Worm (Caenorhabditis elegans) whole organism, late embryonic: ENCODE measurements around the gene C09G5.13.

Source experiments
- C08G9.2 ChIP-seq: sonication (generic microtip); optimal IDR thresholded peaks from 2 replicates; lab custom pipeline; 2016; ENCODE audit warnings: mild to moderate bottlenecking, missing genetic modification characterization, moderate library complexity, missing compliant biosample characterization
- F13H6.1 ChIP-seq: sonication (generic microtip); optimal IDR thresholded peaks from 2 replicates; lab custom pipeline; 2016; ENCODE audit warnings: missing genetic modification characterization, missing compliant biosample characterization
- K02D7.2 ChIP-seq: sonication (generic microtip); optimal IDR thresholded peaks from 2 replicates; lab custom pipeline; 2017; ENCODE audit warnings: mild to moderate bottlenecking, missing genetic modification characterization, missing compliant biosample characterization
- K09A11.1 ChIP-seq: sonication (generic microtip); optimal IDR thresholded peaks from 2 replicates; lab custom pipeline; 2017; ENCODE audit warnings: antibody characterized with exemption, mild to moderate bottlenecking, missing genetic modification characterization, missing compliant biosample characterization; ENCODE audit not compliant: insufficient read depth
- Y22D7AL.16 ChIP-seq: sonication (generic microtip); optimal IDR thresholded peaks from 2 replicates; lab custom pipeline; 2016; ENCODE audit warnings: missing genetic modification characterization, missing compliant biosample characterization
- ahr-1 ChIP-seq: sonication (generic microtip); optimal IDR thresholded peaks from 2 replicates; lab custom pipeline; 2016; ENCODE audit warnings: missing genetic modification characterization, missing compliant biosample characterization
- ama-1 ChIP-seq: fragments of 150-350 bp; optimal IDR thresholded peaks from 2 replicates; lab custom pipeline; 2014
- ceh-14 ChIP-seq: sonication (generic microtip); optimal IDR thresholded peaks from 2 replicates; lab custom pipeline; 2016; ENCODE audit warnings: missing genotype, missing genetic modification characterization, missing compliant biosample characterization
- ceh-18 ChIP-seq: sonication (generic microtip); optimal IDR thresholded peaks from 2 replicates; lab custom pipeline; 2016; ENCODE audit warnings: missing genetic modification characterization, missing compliant biosample characterization
- ceh-2 ChIP-seq: sonication (generic microtip); optimal IDR thresholded peaks from 2 replicates; lab custom pipeline; 2016; ENCODE audit warnings: missing genotype, missing genetic modification characterization, missing compliant biosample characterization
- ceh-22 ChIP-seq: sonication (generic microtip); optimal IDR thresholded peaks from 2 replicates; lab custom pipeline; 2017; ENCODE audit warnings: missing biosample characterization, missing genetic modification characterization
- ceh-24 ChIP-seq: sonication (generic microtip); optimal IDR thresholded peaks from 2 replicates; lab custom pipeline; 2016; ENCODE audit warnings: mild to moderate bottlenecking, missing genetic modification characterization, missing compliant biosample characterization
- ceh-30 ChIP-seq: fragments of 150-350 bp; optimal IDR thresholded peaks from 2 replicates; lab custom pipeline; 2014; ENCODE audit warnings: missing biosample characterization, missing genetic modification characterization
- ceh-31 ChIP-seq: sonication (generic microtip); optimal IDR thresholded peaks from 2 replicates; lab custom pipeline; 2016; ENCODE audit warnings: missing genetic modification characterization, missing compliant biosample characterization
- ceh-45 ChIP-seq: fragments of 200-800 bp; sonication (Bioruptor generic); IDR thresholded peaks from 2 replicates; pipeline ENCODE4 v1.3.6; 2022; ENCODE audit warnings: missing genetic modification reagents, missing genetic modification characterization, missing compliant biosample characterization
- ceh-48 ChIP-seq: sonication (generic microtip); optimal IDR thresholded peaks from 2 replicates; lab custom pipeline; 2016; ENCODE audit warnings: missing genetic modification characterization, inconsistent platforms, missing compliant biosample characterization
- ceh-9 ChIP-seq: sonication (generic microtip); optimal IDR thresholded peaks from 2 replicates; lab custom pipeline; 2016; ENCODE audit warnings: mild to moderate bottlenecking, missing genetic modification characterization, inconsistent platforms, missing compliant biosample characterization
- che-1 ChIP-seq: sonication (generic microtip); optimal IDR thresholded peaks from 2 replicates; lab custom pipeline; 2016; ENCODE audit warnings: mild to moderate bottlenecking, missing genetic modification characterization, missing compliant biosample characterization
- dmd-4 ChIP-seq: sonication (generic microtip); optimal IDR thresholded peaks from 2 replicates; lab custom pipeline; 2016; ENCODE audit warnings: borderline replicate concordance, missing genetic modification characterization, missing compliant biosample characterization
- elt-2 ChIP-seq: sonication (generic microtip); optimal IDR thresholded peaks from 2 replicates; lab custom pipeline; 2016; ENCODE audit warnings: missing genetic modification reagents, missing genetic modification characterization, missing compliant biosample characterization
- ets-4 ChIP-seq: sonication (generic microtip); optimal IDR thresholded peaks from 2 replicates; lab custom pipeline; 2016; ENCODE audit warnings: missing genetic modification characterization, missing compliant biosample characterization
- eyg-1 ChIP-seq: sonication (generic microtip); optimal IDR thresholded peaks from 2 replicates; lab custom pipeline; 2016; ENCODE audit warnings: missing genotype, missing genetic modification characterization, missing compliant biosample characterization
- fax-1 ChIP-seq: sonication (generic microtip); optimal IDR thresholded peaks from 2 replicates; lab custom pipeline; 2016; ENCODE audit warnings: missing genotype, missing genetic modification characterization, missing compliant biosample characterization
- fkh-10 ChIP-seq: fragments of 150-350 bp; optimal IDR thresholded peaks from 2 replicates; lab custom pipeline; 2014; ENCODE audit warnings: missing biosample characterization, missing genetic modification reagents, missing genetic modification characterization
- gmeb-2 ChIP-seq: sonication (generic microtip); optimal IDR thresholded peaks from 2 replicates; lab custom pipeline; 2016; ENCODE audit warnings: missing genetic modification characterization, inconsistent platforms, missing compliant biosample characterization
- hlh-13 ChIP-seq: fragments of 200-800 bp; sonication (Bioruptor generic); optimal IDR thresholded peaks from 2 replicates; lab custom pipeline; 2018; ENCODE audit warnings: mild to moderate bottlenecking, missing genetic modification characterization, missing compliant biosample characterization
- hlh-15 ChIP-seq: sonication (generic microtip); optimal IDR thresholded peaks from 2 replicates; lab custom pipeline; 2016; ENCODE audit warnings: missing genetic modification characterization, missing compliant biosample characterization
- hlh-30 ChIP-seq: sonication (generic microtip); optimal IDR thresholded peaks from 2 replicates; lab custom pipeline; 2017; ENCODE audit warnings: antibody characterized with exemption, missing genetic modification characterization, missing compliant biosample characterization; ENCODE audit not compliant: insufficient read depth
- hlh-6 ChIP-seq: sonication (generic microtip); optimal IDR thresholded peaks from 2 replicates; lab custom pipeline; 2016; ENCODE audit warnings: missing genotype, missing genetic modification characterization, missing compliant biosample characterization
- hlh-8 ChIP-seq: sonication (generic microtip); optimal IDR thresholded peaks from 2 replicates; lab custom pipeline; 2016; ENCODE audit warnings: missing genotype, missing genetic modification characterization, missing compliant biosample characterization
- lin-11 ChIP-seq: fragments of 200-800 bp; sonication (Bioruptor generic); optimal IDR thresholded peaks from 2 replicates; lab custom pipeline; 2018; ENCODE audit warnings: mild to moderate bottlenecking, missing genetic modification characterization, missing compliant biosample characterization
- madf-2 ChIP-seq: sonication (generic microtip); optimal IDR thresholded peaks from 2 replicates; lab custom pipeline; 2017; ENCODE audit warnings: missing genetic modification characterization, missing compliant biosample characterization
- mec-3 ChIP-seq: sonication (generic microtip); optimal IDR thresholded peaks from 2 replicates; lab custom pipeline; 2016; ENCODE audit warnings: borderline replicate concordance, missing genetic modification characterization, missing compliant biosample characterization
- nfya-1 ChIP-seq: sonication (generic microtip); optimal IDR thresholded peaks from 2 replicates; lab custom pipeline; 2017; ENCODE audit warnings: missing genetic modification characterization, mild to moderate bottlenecking, missing compliant biosample characterization, antibody characterized with exemption, moderate library complexity
- nhr-11 ChIP-seq: fragments of 150-350 bp; optimal IDR thresholded peaks from 2 replicates; lab custom pipeline; 2014; ENCODE audit warnings: missing biosample characterization, missing genetic modification characterization
- nhr-232 ChIP-seq: sonication (generic microtip); optimal IDR thresholded peaks from 2 replicates; lab custom pipeline; 2016; ENCODE audit warnings: missing genetic modification characterization, missing compliant biosample characterization
- npax-4 ChIP-seq: sonication (generic microtip); optimal IDR thresholded peaks from 2 replicates; lab custom pipeline; 2016; ENCODE audit warnings: missing genetic modification characterization, missing compliant biosample characterization
- pag-3 ChIP-seq: sonication (generic microtip); optimal IDR thresholded peaks from 2 replicates; lab custom pipeline; 2016; ENCODE audit warnings: missing compliant biosample characterization, missing genetic modification characterization, borderline replicate concordance
- pha-2 ChIP-seq: sonication (generic microtip); optimal IDR thresholded peaks from 2 replicates; lab custom pipeline; 2017; ENCODE audit warnings: mild to moderate bottlenecking, missing genetic modification characterization, missing compliant biosample characterization
- pqm-1 ChIP-seq: sonication (generic microtip); optimal IDR thresholded peaks from 2 replicates; lab custom pipeline; 2016; ENCODE audit warnings: missing genetic modification characterization, missing compliant biosample characterization
- pros-1 ChIP-seq: fragments of 150-350 bp; optimal IDR thresholded peaks from 2 replicates; lab custom pipeline; 2014; ENCODE audit warnings: missing biosample characterization, missing genetic modification reagents, missing genetic modification characterization
- ref-2 ChIP-seq: sonication (generic microtip); optimal IDR thresholded peaks from 2 replicates; lab custom pipeline; 2016; ENCODE audit warnings: missing genetic modification characterization, missing compliant biosample characterization
- rnt-1 ChIP-seq: sonication (generic microtip); optimal IDR thresholded peaks from 2 replicates; lab custom pipeline; 2016; ENCODE audit warnings: missing genetic modification characterization, missing compliant biosample characterization
- sox-4 ChIP-seq: sonication (generic microtip); optimal IDR thresholded peaks from 2 replicates; lab custom pipeline; 2017; ENCODE audit warnings: mild to moderate bottlenecking, missing genetic modification characterization, inconsistent platforms, missing compliant biosample characterization
- syd-9 ChIP-seq: sonication (generic microtip); optimal IDR thresholded peaks from 2 replicates; lab custom pipeline; 2016; ENCODE audit warnings: mild to moderate bottlenecking, missing genetic modification characterization, moderate library complexity, missing compliant biosample characterization
- tbx-2 ChIP-seq: sonication (generic microtip); optimal IDR thresholded peaks from 2 replicates; lab custom pipeline; 2016; ENCODE audit warnings: missing genetic modification characterization, missing compliant biosample characterization
- tbx-7 ChIP-seq: sonication (generic microtip); optimal IDR thresholded peaks from 2 replicates; lab custom pipeline; 2016; ENCODE audit warnings: missing genotype, missing genetic modification characterization, missing compliant biosample characterization
- ttx-3 ChIP-seq: sonication (generic microtip); optimal IDR thresholded peaks from 2 replicates; lab custom pipeline; 2016; ENCODE audit warnings: missing genetic modification reagents, missing genetic modification characterization, missing compliant biosample characterization
- unc-3 ChIP-seq, 2 experiments: fragments of 200-800 bp in 1 of 2; sonication (Bioruptor generic) in 1 of 2; sonication (generic microtip) in 1 of 2; conservative IDR thresholded peaks in 1 of 2; optimal IDR thresholded peaks in 1 of 2; 2 replicates each; pipeline versions ENCODE4 v1.3.6 to Lab custom; 2016 to 2022; ENCODE audit warnings: missing compliant biosample characterization in 2 of 2, missing genetic modification characterization in 2 of 2, missing genetic modification reagents in 1 of 2
- unc-42 ChIP-seq: sonication (generic microtip); optimal IDR thresholded peaks from 2 replicates; lab custom pipeline; 2016; ENCODE audit warnings: missing genotype, missing genetic modification characterization, missing compliant biosample characterization
- unc-86 ChIP-seq: sonication (generic microtip); optimal IDR thresholded peaks from 2 replicates; lab custom pipeline; 2016; ENCODE audit warnings: missing genetic modification characterization, missing compliant biosample characterization
- zip-5 ChIP-seq: sonication (generic microtip); optimal IDR thresholded peaks from 2 replicates; lab custom pipeline; 2016; ENCODE audit warnings: missing genetic modification characterization, missing compliant biosample characterization
- ztf-16 ChIP-seq: sonication (generic microtip); optimal IDR thresholded peaks from 2 replicates; lab custom pipeline; 2017; ENCODE audit warnings: missing genetic modification characterization, missing compliant biosample characterization

Gene C09G5.13

ce11 chrII:10714262-10714933, 2.8 kb upstream of the C09G5.13 start, which contains the start of the genes dph-2 and C09G5.7:
dph-2 (minus strand) TSS chrII:10714297.
C09G5.7 (plus strand) TSS chrII:10714883.
- TF ChIP-seq ceh-48 (tag; lab: Kevin White, UChicago), result no peak
- TF ChIP-seq ceh-30, result no peak
- TF ChIP-seq nfya-1 (tag; lab: Kevin White, UChicago), result no peak
- no peak for TF ChIP-seq ceh-45 (GFP tag; lab: Robert Waterston, UW)
- no peak for TF ChIP-seq syd-9 (tag; lab: Kevin White, UChicago)
- TF ChIP-seq K09A11.1 (tag; lab: Kevin White, UChicago), result no peak
- TF ChIP-seq tbx-2 (tag; lab: Kevin White, UChicago), result peak; percentile 19
- no peak for TF ChIP-seq nhr-11
- TF ChIP-seq ceh-22 (tag; lab: Kevin White, UChicago), result no peak
- TF ChIP-seq hlh-8 (tag; lab: Kevin White, UChicago), result peak; percentile 10
- TF ChIP-seq ceh-2, result peak; percentile 67
- peak; percentile 63 for TF ChIP-seq ceh-31 (tag; lab: Kevin White, UChicago)
- no peak for TF ChIP-seq fkh-10 (GFP tag; lab: Kevin White, UChicago)
- TF ChIP-seq ama-1 (lab: Kevin White, UChicago), result no peak
- TF ChIP-seq C08G9.2 (tag; lab: Kevin White, UChicago), result peak; percentile 65
- TF ChIP-seq hlh-30 (tag; lab: Kevin White, UChicago), result no peak
- TF ChIP-seq che-1 (tag; lab: Kevin White, UChicago), result no peak
- TF ChIP-seq hlh-13 (GFP tag; lab: Kevin White, UChicago), result no peak
- no peak for TF ChIP-seq sox-4 (tag; lab: Kevin White, UChicago)
- TF ChIP-seq hlh-15, result no peak
- no peak for TF ChIP-seq mec-3
- TF ChIP-seq F13H6.1 (tag; lab: Kevin White, UChicago), result no peak
- no peak for TF ChIP-seq elt-2 (tag; lab: Kevin White, UChicago)
- TF ChIP-seq K02D7.2, result no peak
- TF ChIP-seq lin-11 (tag; lab: Kevin White, UChicago), result no peak
- TF ChIP-seq ets-4, result peak; percentile 46
- no peak for TF ChIP-seq Y22D7AL.16 (tag; lab: Kevin White, UChicago)
- TF ChIP-seq ceh-9 (tag; lab: Kevin White, UChicago), result no peak
- peak; percentile 26 for TF ChIP-seq tbx-7 (tag; lab: Kevin White, UChicago)
- no peak for TF ChIP-seq pros-1 (tag; lab: Kevin White, UChicago)
- TF ChIP-seq eyg-1 (tag; lab: Kevin White, UChicago), result no peak
- no peak for TF ChIP-seq ref-2 (tag; lab: Kevin White, UChicago)
- peak; percentile 32 for TF ChIP-seq unc-42 (tag; lab: Kevin White, UChicago)
- TF ChIP-seq pag-3 (tag; lab: Kevin White, UChicago), result no peak
- no peak for TF ChIP-seq pqm-1 (tag; lab: Kevin White, UChicago)
- no peak for TF ChIP-seq ztf-16 (tag; lab: Kevin White, UChicago)
- TF ChIP-seq ahr-1 (tag; lab: Kevin White, UChicago), result no peak
- no peak for TF ChIP-seq madf-2 (tag; lab: Kevin White, UChicago)
- no peak for TF ChIP-seq zip-5 (tag; lab: Kevin White, UChicago)
- TF ChIP-seq ttx-3 (tag; lab: Kevin White, UChicago), result no peak
- no peak for TF ChIP-seq unc-3 (GFP tag; conservative IDR thresholded peaks at IDR 0.05; lab: Robert Waterston, UW)
- no peak for TF ChIP-seq unc-3 (tag; optimal IDR thresholded peaks at IDR 0.05; lab: Kevin White, UChicago)
- no peak for TF ChIP-seq unc-86 (tag; lab: Kevin White, UChicago)
- TF ChIP-seq ceh-24 (tag; lab: Kevin White, UChicago), result no peak
- no peak for TF ChIP-seq fax-1 (tag; lab: Kevin White, UChicago)
- no peak for TF ChIP-seq pha-2 (tag; lab: Kevin White, UChicago)
- TF ChIP-seq rnt-1 (tag; lab: Kevin White, UChicago), result no peak
- no peak for TF ChIP-seq ceh-18 (tag; lab: Kevin White, UChicago)
- no peak for TF ChIP-seq nhr-232
- no peak for TF ChIP-seq gmeb-2 (tag; lab: Kevin White, UChicago)
- TF ChIP-seq ceh-14 (tag; lab: Kevin White, UChicago), result no peak
- no peak for TF ChIP-seq npax-4
- TF ChIP-seq dmd-4 (tag; lab: Kevin White, UChicago), result no peak
- no peak for TF ChIP-seq hlh-6
